Worm (Caenorhabditis elegans) whole organism, L4 larva: ENCODE measurements around the gene F28C1.1.

Experiments used
- R02D3.7 ChIP-seq: fragments of 150-350 bp; sonication (generic microtip); optimal IDR thresholded peaks from 3 replicates; lab custom pipeline; 2014; ENCODE audit warnings: missing biosample characterization, missing genetic modification characterization
- egl-27 ChIP-seq: sonication (generic microtip); optimal IDR thresholded peaks from 3 replicates; lab custom pipeline; 2017; ENCODE audit warnings: missing biosample characterization, missing genetic modification reagents, missing genetic modification characterization
- unc-62 ChIP-seq, 3 experiments: fragments of 150-350 bp in 1 of 3; sonication (generic microtip); optimal IDR thresholded peaks in 2 of 3; peaks in 1 of 3; 1 replicate in 1 of 3; 2 replicates in 2 of 3; lab custom pipeline; 2014 to 2017; ENCODE audit warnings: missing biosample characterization in 3 of 3, missing genetic modification characterization in 3 of 3, missing genetic modification reagents in 3 of 3, missing genotype in 1 of 3

ce11 chrV:12441420-12441819 is 9.2 kb upstream of the F28C1.1 start, which contains the start of gene pals-37:
- TF ChIP-seq unc-62 (GFP tag; optimal IDR thresholded peaks at IDR 0.05 in 1 of 2; lab: Kevin White, UChicago) (no peak), unc-62 (tag; optimal IDR thresholded peaks at IDR 0.05; lab: Kevin White, UChicago) (no peak), egl-27 (tag; lab: Kevin White, UChicago) (no peak), R02D3.7 (no peak)
